Worm (Caenorhabditis elegans) whole organism, early embryonic: ENCODE results near the gene Y11D7A.9.

Source experiments
- B0310.2 ChIP-seq: sonication (generic microtip); optimal IDR thresholded peaks from 2 replicates; lab custom pipeline; 2016; ENCODE audit warnings: mild to moderate bottlenecking, missing genetic modification characterization, missing compliant biosample characterization
- F13C5.2 ChIP-seq: sonication (generic microtip); optimal IDR thresholded peaks from 2 replicates; lab custom pipeline; 2017; ENCODE audit warnings: mild to moderate bottlenecking, missing genetic modification characterization, inconsistent platforms, missing compliant biosample characterization
- aly-1 ChIP-seq: sonication (generic microtip); optimal IDR thresholded peaks from 2 replicates; lab custom pipeline; 2016; ENCODE audit warnings: missing genetic modification characterization, missing compliant biosample characterization
- ama-1 ChIP-seq: fragments of 150-350 bp; optimal IDR thresholded peaks from 2 replicates; lab custom pipeline; 2014
- ceh-13 ChIP-seq: fragments of 200-800 bp; sonication (Bioruptor generic); optimal IDR thresholded peaks from 2 replicates; lab custom pipeline; 2018; ENCODE audit warnings: mild to moderate bottlenecking, missing genetic modification characterization, missing compliant biosample characterization
- ets-7 ChIP-seq: sonication (generic microtip); optimal IDR thresholded peaks from 2 replicates; lab custom pipeline; 2016; ENCODE audit warnings: missing genotype, missing genetic modification characterization, missing compliant biosample characterization
- flt-1 ChIP-seq: fragments of 200-800 bp; sonication (Bioruptor generic); IDR thresholded peaks from 2 replicates; pipeline ENCODE4 v1.3.6; 2022; ENCODE audit warnings: missing genetic modification characterization, missing compliant biosample characterization
- hmbx-1 ChIP-seq: sonication (generic microtip); optimal IDR thresholded peaks from 2 replicates; lab custom pipeline; 2016; ENCODE audit warnings: mild to moderate bottlenecking, missing genetic modification characterization, missing compliant biosample characterization
- hmg-4 ChIP-seq: fragments of 200-800 bp; sonication (Bioruptor generic); optimal IDR thresholded peaks from 2 replicates; lab custom pipeline; 2018; ENCODE audit warnings: mild to moderate bottlenecking, missing genetic modification characterization, missing compliant biosample characterization
- pes-1 ChIP-seq: fragments of 200-800 bp; sonication (Bioruptor generic); IDR thresholded peaks from 2 replicates; pipeline ENCODE4 v1.3.6; 2022; ENCODE audit warnings: missing genetic modification reagents, missing genetic modification characterization, missing compliant biosample characterization
- scrt-1 ChIP-seq: fragments of 200-800 bp; sonication (Bioruptor generic); IDR thresholded peaks from 2 replicates; pipeline ENCODE4 v1.3.6; 2022; ENCODE audit warnings: missing genetic modification characterization, missing compliant biosample characterization
- sea-1 ChIP-seq: fragments of 200-800 bp; sonication (Bioruptor generic); conservative IDR thresholded peaks from 2 replicates; pipeline ENCODE4 v1.3.6; 2022; ENCODE audit warnings: missing genetic modification characterization, missing compliant biosample characterization

Y11D7A.9 gene

ce11 chrIV:9210841-9211240 is 45.1 kb downstream of the Y11D7A.9 start:
- TF ChIP-seq scrt-1 (no peak), F13C5.2 (tag; lab: Kevin White, UChicago) (no peak), ceh-13 (GFP tag; lab: Kevin White, UChicago) (no peak), aly-1 (no peak), ets-7 (tag; lab: Kevin White, UChicago) (no peak), hmbx-1 (no peak), sea-1 (GFP tag; lab: Robert Waterston, UW) (no peak), hmg-4 (GFP tag; lab: Kevin White, UChicago) (no peak), pes-1 (GFP tag; lab: Robert Waterston, UW) (no peak), ama-1 (lab: Kevin White, UChicago) (no peak), flt-1 (GFP tag; lab: Robert Waterston, UW) (no peak), B0310.2 (tag; lab: Kevin White, UChicago) (no peak)
